Fruit fly (Drosophila melanogaster): ENCODE data around the gene Fdx2.

dm6 chr3L:4286784-4287183 lies 5.5 kb upstream of the Fdx2 start, which contains the start of gene TfIIEbeta:
- TF ChIP-seq CG8478 (optimal IDR thresholded peaks at IDR 0.05): no peak
- no peak for TF ChIP-seq CTCF (optimal IDR thresholded peaks at IDR 0.05)

Measured in S2 (cell line).